Worm (Caenorhabditis elegans) whole organism, early embryonic: ENCODE results near the gene W04E12.9.

Source experiments
- ceh-36 ChIP-seq: sonication (generic microtip); optimal IDR thresholded peaks from 2 replicates; lab custom pipeline; 2016; ENCODE audit warnings: missing genetic modification characterization, inconsistent platforms, missing compliant biosample characterization
- hnd-1 ChIP-seq: sonication (generic microtip); optimal IDR thresholded peaks from 2 replicates; lab custom pipeline; 2016; ENCODE audit warnings: missing genetic modification characterization, missing compliant biosample characterization

DNA sequence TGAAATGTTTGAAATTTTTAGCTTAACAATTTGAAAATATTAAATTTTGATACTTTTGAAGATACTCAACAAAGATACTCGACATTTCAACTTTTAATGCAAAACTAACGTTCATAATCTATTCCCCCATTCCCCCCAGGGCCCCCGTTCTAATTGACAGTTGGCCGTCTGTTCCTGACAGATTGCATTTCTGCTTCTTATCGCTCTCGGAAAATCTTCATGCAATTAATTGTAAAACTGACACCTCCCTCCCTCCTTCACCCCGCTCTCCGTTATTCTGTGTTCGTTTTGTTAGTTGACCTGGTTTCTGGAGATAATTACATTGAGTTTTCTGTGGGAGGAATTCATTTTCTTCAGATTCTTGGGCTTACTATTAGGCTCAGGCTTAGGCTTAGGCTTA is 38.4 kb upstream of the W04E12.9 start:
- TF ChIP-seq ceh-36 (tag; lab: Kevin White, UChicago) = no peak
- TF ChIP-seq hnd-1 (tag; lab: Kevin White, UChicago) = no peak
